Fruit fly (Drosophila melanogaster) whole organism, wandering third instar larva: ENCODE data around the gene CG17929.

Experiments
- Abd-B ChIP-seq: fragments of >200 bp; optimal IDR thresholded peaks from 2 replicates; lab custom pipeline; 2017; ENCODE audit warnings: missing biosample characterization, missing genetic modification characterization
- N ChIP-seq: fragments of >200 bp; optimal IDR thresholded peaks from 2 replicates; lab custom pipeline; 2018; ENCODE audit warnings: missing biosample characterization, missing external identifiers, missing genetic modification characterization
- fru ChIP-seq: fragments of 200-800 bp; sonication (Bioruptor generic); optimal IDR thresholded peaks from 3 replicates; lab custom pipeline; 2016; ENCODE audit warnings: missing biosample characterization, mild to moderate bottlenecking, missing genetic modification characterization
- lola ChIP-seq: fragments of >200 bp; optimal IDR thresholded peaks from 2 replicates; lab custom pipeline; 2017; ENCODE audit warnings: missing biosample characterization, missing genetic modification characterization
- pan ChIP-seq: fragments of >200 bp; optimal IDR thresholded peaks from 2 replicates; lab custom pipeline; 2017
- sage ChIP-seq: fragments of 200-800 bp; sonication (Bioruptor generic); optimal IDR thresholded peaks from 2 replicates; lab custom pipeline; 2016; ENCODE audit warnings: missing biosample characterization, mild to moderate bottlenecking, missing genetic modification characterization
- woc ChIP-seq: sonication (Bioruptor generic); optimal IDR thresholded peaks from 2 replicates; lab custom pipeline; 2016; ENCODE audit warnings: missing biosample characterization, mild to moderate bottlenecking, missing genetic modification characterization

dm6 chr3R:16338342-16338741 is 13.1 kb downstream of the CG17929 start:
- TF ChIP-seq lola (GFP tag; lab: Kevin White, UChicago) (no peak), sage (no peak), N (GFP tag; lab: Kevin White, UChicago) (no peak), woc (GFP tag; lab: Kevin White, UChicago) (no peak), fru (GFP tag; lab: Kevin White, UChicago) (no peak), pan (lab: Kevin White, UChicago) (no peak), Abd-B (GFP tag; lab: Kevin White, UChicago) (no peak)
